Worm (Caenorhabditis elegans) whole organism, late embryonic: ENCODE data around the gene F58D12.1.

ENCODE experiments used
- F13H6.1 ChIP-seq: sonication (generic microtip); optimal IDR thresholded peaks from 2 replicates; lab custom pipeline; 2016; ENCODE audit warnings: missing genetic modification characterization, missing compliant biosample characterization
- K02D7.2 ChIP-seq: sonication (generic microtip); optimal IDR thresholded peaks from 2 replicates; lab custom pipeline; 2017; ENCODE audit warnings: mild to moderate bottlenecking, missing genetic modification characterization, missing compliant biosample characterization
- ama-1 ChIP-seq: fragments of 150-350 bp; optimal IDR thresholded peaks from 2 replicates; lab custom pipeline; 2014
- ceh-34 ChIP-seq: sonication (generic microtip); optimal IDR thresholded peaks from 2 replicates; lab custom pipeline; 2016; ENCODE audit warnings: mild to moderate bottlenecking, missing genetic modification characterization, missing compliant biosample characterization
- fkh-10 ChIP-seq: fragments of 150-350 bp; optimal IDR thresholded peaks from 2 replicates; lab custom pipeline; 2014; ENCODE audit warnings: missing biosample characterization, missing genetic modification reagents, missing genetic modification characterization
- pha-4 ChIP-seq: fragments of 150-350 bp; optimal IDR thresholded peaks from 2 replicates; lab custom pipeline; 2018; ENCODE audit warnings: missing biosample characterization, missing genetic modification reagents, missing genetic modification characterization
- pqm-1 ChIP-seq: sonication (generic microtip); optimal IDR thresholded peaks from 2 replicates; lab custom pipeline; 2016; ENCODE audit warnings: missing genetic modification characterization, missing compliant biosample characterization
- sox-4 ChIP-seq: sonication (generic microtip); optimal IDR thresholded peaks from 2 replicates; lab custom pipeline; 2017; ENCODE audit warnings: mild to moderate bottlenecking, missing genetic modification characterization, inconsistent platforms, missing compliant biosample characterization
- unc-3 ChIP-seq, 2 experiments: fragments of 200-800 bp in 1 of 2; sonication (Bioruptor generic) in 1 of 2; sonication (generic microtip) in 1 of 2; conservative IDR thresholded peaks in 1 of 2; optimal IDR thresholded peaks in 1 of 2; 2 replicates each; pipeline versions ENCODE4 v1.3.6 to Lab custom; 2016 to 2022; ENCODE audit warnings: missing compliant biosample characterization in 2 of 2, missing genetic modification characterization in 2 of 2, missing genetic modification reagents in 1 of 2

DNA sequence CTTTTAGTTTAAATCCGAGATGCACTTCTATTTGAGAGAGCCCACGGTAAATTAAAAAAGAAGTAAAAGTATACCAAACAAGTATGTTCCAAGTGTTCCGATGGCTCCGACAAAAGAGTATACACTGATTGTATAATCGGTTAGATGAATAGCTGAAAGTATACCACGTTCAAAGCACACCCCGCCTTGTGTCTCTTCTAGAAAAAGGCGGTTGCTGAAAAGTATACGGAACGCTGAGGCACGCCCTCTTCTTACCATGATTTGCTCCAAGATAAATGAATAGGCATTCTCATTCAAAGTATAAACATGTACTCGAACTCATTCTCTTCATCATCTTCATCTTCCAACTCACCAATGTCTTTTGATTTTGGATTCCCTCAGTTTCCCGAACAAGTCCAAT is 35.0 kb upstream of the F58D12.1 start, which contains the start of gene end-3:
- TF ChIP-seq K02D7.2 (no peak), pqm-1 (tag; lab: Kevin White, UChicago) (no peak), F13H6.1 (tag; lab: Kevin White, UChicago) (no peak), unc-3 (GFP tag; conservative IDR thresholded peaks at IDR 0.05; lab: Robert Waterston, UW) (no peak), unc-3 (tag; optimal IDR thresholded peaks at IDR 0.05; lab: Kevin White, UChicago) (no peak), ama-1 (no peak), ceh-34 (tag; lab: Kevin White, UChicago) (no peak), sox-4 (no peak), fkh-10 (no peak), pha-4 (no peak)
